Fruit fly (Drosophila melanogaster) whole organism, embryonic: ENCODE data around the gene Moca-cyp.

Experiments
- Atf3 ChIP-seq: fragments of 200-800 bp; sonication (Bioruptor generic); optimal IDR thresholded peaks from 3 replicates; lab custom pipeline; 2016; ENCODE audit warnings: missing biosample characterization, missing genetic modification characterization
- CG10209 ChIP-seq: fragments of 200-800 bp; sonication (Bioruptor generic); optimal IDR thresholded peaks from 3 replicates; lab custom pipeline; 2017; ENCODE audit warnings: missing biosample characterization, mild to moderate bottlenecking, missing genetic modification characterization, missing genetic modification reagents
- CG10543 ChIP-seq: fragments of 200-800 bp; sonication (Bioruptor generic); optimal IDR thresholded peaks from 3 replicates; lab custom pipeline; 2017; ENCODE audit warnings: missing biosample characterization, mild to moderate bottlenecking, missing genetic modification characterization, moderate library complexity
- CG10565 ChIP-seq: fragments of 200-800 bp; sonication (Bioruptor generic); optimal IDR thresholded peaks from 3 replicates; lab custom pipeline; 2016; ENCODE audit warnings: missing biosample characterization, mild to moderate bottlenecking, missing genetic modification characterization
- CG11085 ChIP-seq: fragments of 200-800 bp; sonication (Bioruptor generic); IDR thresholded peaks from 2 replicates; pipeline ENCODE4 v1.3.6; 2022; ENCODE audit warnings: missing biosample characterization, missing genetic modification characterization
- CG12155 ChIP-seq: fragments of 200-800 bp; sonication (Bioruptor generic); optimal IDR thresholded peaks from 3 replicates; lab custom pipeline; 2016; ENCODE audit warnings: missing biosample characterization, missing genetic modification characterization
- CG12219 ChIP-seq: fragments of 200-800 bp; sonication (Bioruptor generic); optimal IDR thresholded peaks from 3 replicates; lab custom pipeline; 2018; ENCODE audit warnings: missing biosample characterization, mild to moderate bottlenecking, missing genetic modification characterization
- CG13287 ChIP-seq: fragments of 200-800 bp; sonication (Bioruptor generic); IDR thresholded peaks from 2 replicates; pipeline ENCODE4 v1.3.6; 2022; ENCODE audit warnings: missing biosample characterization, missing genetic modification characterization; ENCODE audit not compliant: partially characterized antibody
- CG14441 ChIP-seq: fragments of 200-800 bp; sonication (Bioruptor generic); IDR thresholded peaks from 2 replicates; pipeline ENCODE4 v1.3.6; 2022; ENCODE audit warnings: missing biosample characterization, missing genetic modification characterization
- CG15479 ChIP-seq: fragments of 200-800 bp; sonication (Bioruptor generic); optimal IDR thresholded peaks from 3 replicates; lab custom pipeline; 2019; ENCODE audit warnings: missing biosample characterization, mild to moderate bottlenecking, missing genetic modification characterization, moderate library complexity
- CG16779 ChIP-seq: fragments of 200-800 bp; sonication (Bioruptor generic); IDR thresholded peaks from 2 replicates; pipeline ENCODE4 v1.3.6; 2022; ENCODE audit warnings: missing biosample characterization, missing genetic modification characterization
- CG17385 ChIP-seq: fragments of 200-800 bp; sonication (Bioruptor generic); optimal IDR thresholded peaks from 3 replicates; lab custom pipeline; 2018; ENCODE audit warnings: missing biosample characterization, mild to moderate bottlenecking, missing genetic modification characterization
- CG18262 ChIP-seq: fragments of 200-800 bp; optimal IDR thresholded peaks from 3 replicates; lab custom pipeline; 2019; ENCODE audit warnings: missing biosample characterization, mild to moderate bottlenecking, missing genetic modification characterization, moderate library complexity
- CG4424 ChIP-seq: fragments of 200-800 bp; sonication (Bioruptor generic); optimal IDR thresholded peaks from 3 replicates; lab custom pipeline; 2016; ENCODE audit warnings: missing biosample characterization, missing genetic modification characterization
- CG4854 ChIP-seq: fragments of 200-800 bp; sonication (Bioruptor generic); optimal IDR thresholded peaks from 2 replicates; lab custom pipeline; 2016; ENCODE audit warnings: missing biosample characterization, missing genetic modification characterization, inconsistent platforms
- CG7372 ChIP-seq: fragments of 200-800 bp; sonication (Bioruptor generic); IDR thresholded peaks from 2 replicates; pipeline ENCODE4 v1.3.6; 2022; ENCODE audit warnings: missing biosample characterization, missing genetic modification characterization
- CG7556 ChIP-seq: fragments of 200-800 bp; sonication (Bioruptor generic); optimal IDR thresholded peaks from 2 replicates; lab custom pipeline; 2017; ENCODE audit warnings: missing biosample characterization, mild to moderate bottlenecking, missing genetic modification characterization
- CG8924 ChIP-seq: fragments of 200-800 bp; optimal IDR thresholded peaks from 3 replicates; lab custom pipeline; 2019; ENCODE audit warnings: missing biosample characterization, mild to moderate bottlenecking, missing genetic modification characterization, moderate library complexity
- CG9932 ChIP-seq: fragments of 200-800 bp; sonication (Bioruptor generic); IDR thresholded peaks from 2 replicates; pipeline ENCODE4 v1.3.6; 2022; ENCODE audit warnings: missing biosample characterization, missing genetic modification characterization
- Dbx ChIP-seq: fragments of 200-800 bp; sonication (Bioruptor generic); IDR thresholded peaks from 3 replicates; pipeline ENCODE4 v1.3.6; 2022; ENCODE audit warnings: missing biosample characterization, missing genetic modification characterization
- Dip2 ChIP-seq: fragments of 200-800 bp; sonication (Bioruptor generic); IDR thresholded peaks from 2 replicates; pipeline ENCODE4 v1.3.6; 2022; ENCODE audit warnings: missing biosample characterization, missing genetic modification characterization
- Dp ChIP-seq: fragments of 200-800 bp; sonication (Bioruptor generic); optimal IDR thresholded peaks from 2 replicates; lab custom pipeline; 2018; ENCODE audit warnings: missing biosample characterization, mild to moderate bottlenecking, missing genetic modification characterization, moderate library complexity
- Elba2 ChIP-seq: fragments of 200-800 bp; sonication (Bioruptor generic); optimal IDR thresholded peaks from 3 replicates; lab custom pipeline; 2016; ENCODE audit warnings: missing biosample characterization, missing genetic modification characterization
- Fer1 ChIP-seq: fragments of 200-800 bp; sonication (Bioruptor generic); optimal IDR thresholded peaks from 2 replicates; lab custom pipeline; 2017; ENCODE audit warnings: missing biosample characterization, mild to moderate bottlenecking, missing genetic modification characterization
- Hand ChIP-seq: fragments of 200-800 bp; sonication (Bioruptor generic); optimal IDR thresholded peaks from 2 replicates; lab custom pipeline; 2017; ENCODE audit warnings: mild to moderate bottlenecking, missing biosample characterization, missing genetic modification reagents, missing genetic modification characterization
- Hmx ChIP-seq: fragments of 200-800 bp; sonication (Bioruptor generic); optimal IDR thresholded peaks from 2 replicates; lab custom pipeline; 2016; ENCODE audit warnings: missing biosample characterization, missing genetic modification characterization
- Myb ChIP-seq: fragments of 200-800 bp; sonication (Bioruptor generic); optimal IDR thresholded peaks from 2 replicates; lab custom pipeline; 2016; ENCODE audit warnings: missing biosample characterization, missing genetic modification characterization
- TFAM ChIP-seq: fragments of 200-800 bp; sonication (Bioruptor generic); optimal IDR thresholded peaks from 2 replicates; lab custom pipeline; 2017; ENCODE audit warnings: missing biosample characterization, missing genetic modification characterization, inconsistent platforms
- aop ChIP-seq: fragments of 200-800 bp; sonication (Bioruptor generic); IDR thresholded peaks from 2 replicates; pipeline ENCODE4 v1.3.6; 2022; ENCODE audit warnings: missing biosample characterization, missing genetic modification characterization
- bsh ChIP-seq, 2 experiments: fragments of 200-800 bp; sonication (Bioruptor generic); optimal IDR thresholded peaks; 2 replicates each; lab custom pipeline; 2017 to 2018; ENCODE audit warnings: mild to moderate bottlenecking in 2 of 2, missing biosample characterization in 2 of 2, missing genetic modification characterization in 2 of 2, moderate library complexity in 1 of 2
- cad ChIP-seq: fragments of >200 bp; optimal IDR thresholded peaks from 2 replicates; lab custom pipeline; 2017; ENCODE audit warnings: missing biosample characterization, missing genetic modification characterization
- cg ChIP-seq: fragments of 200-800 bp; sonication (Bioruptor generic); optimal IDR thresholded peaks from 3 replicates; lab custom pipeline; 2019; ENCODE audit warnings: missing biosample characterization, mild to moderate bottlenecking, missing genetic modification characterization, moderate library complexity
- esg ChIP-seq: fragments of 200-800 bp; sonication (Bioruptor generic); conservative IDR thresholded peaks from 2 replicates; pipeline ENCODE4 v1.3.6; 2022; ENCODE audit warnings: missing biosample characterization, missing genetic modification characterization
- fd102C ChIP-seq: fragments of 200-800 bp; sonication (Bioruptor generic); optimal IDR thresholded peaks from 2 replicates; lab custom pipeline; 2018; ENCODE audit warnings: missing biosample characterization, mild to moderate bottlenecking, missing genetic modification characterization, moderate library complexity
- fd64A ChIP-seq: fragments of 200-800 bp; sonication (Bioruptor generic); optimal IDR thresholded peaks from 3 replicates; lab custom pipeline; 2018; ENCODE audit warnings: missing biosample characterization, mild to moderate bottlenecking, missing genetic modification characterization
- inv ChIP-seq: fragments of 200-800 bp; sonication (Bioruptor generic); IDR thresholded peaks from 2 replicates; pipeline ENCODE4 v1.3.6; 2022; ENCODE audit warnings: missing biosample characterization, missing genetic modification characterization; ENCODE audit not compliant: partially characterized antibody
- jumu ChIP-seq: fragments of 200-800 bp; sonication (Bioruptor generic); optimal IDR thresholded peaks from 3 replicates; lab custom pipeline; 2016; ENCODE audit warnings: missing biosample characterization, missing genetic modification characterization
- ken ChIP-seq: fragments of 200-800 bp; sonication (Bioruptor generic); IDR thresholded peaks from 3 replicates; pipeline ENCODE4 v1.3.6; 2022; ENCODE audit warnings: missing biosample characterization, missing genetic modification characterization
- klu ChIP-seq: fragments of 200-800 bp; sonication (Bioruptor generic); IDR thresholded peaks from 2 replicates; pipeline ENCODE4 v1.3.6; 2022; ENCODE audit warnings: missing biosample characterization, missing genetic modification characterization
- knrl ChIP-seq: fragments of 200-800 bp; sonication (Bioruptor generic); IDR thresholded peaks from 3 replicates; pipeline ENCODE4 v1.3.6; 2022; ENCODE audit warnings: missing biosample characterization, missing genetic modification characterization; ENCODE audit not compliant: partially characterized antibody
- mam ChIP-seq: fragments of 200-800 bp; sonication (Bioruptor generic); optimal IDR thresholded peaks from 3 replicates; lab custom pipeline; 2016; ENCODE audit warnings: missing biosample characterization, missing genetic modification characterization
- mld ChIP-seq: fragments of 200-800 bp; sonication (Bioruptor generic); IDR thresholded peaks from 3 replicates; pipeline ENCODE4 v1.3.6; 2022; ENCODE audit warnings: missing biosample characterization, missing genetic modification characterization; ENCODE audit not compliant: partially characterized antibody
- phol ChIP-seq: fragments of 200-800 bp; sonication (Bioruptor generic); optimal IDR thresholded peaks from 3 replicates; lab custom pipeline; 2018; ENCODE audit warnings: missing biosample characterization, mild to moderate bottlenecking, missing genetic modification characterization, moderate library complexity
- sna ChIP-seq: fragments of 200-800 bp; sonication (Bioruptor generic); IDR thresholded peaks from 2 replicates; pipeline ENCODE4 v1.3.6; 2022; ENCODE audit warnings: missing biosample characterization, missing genetic modification characterization; ENCODE audit not compliant: partially characterized antibody
- sob ChIP-seq: fragments of 200-800 bp; sonication (Bioruptor generic); IDR thresholded peaks from 2 replicates; pipeline ENCODE4 v1.3.6; 2022; ENCODE audit warnings: missing biosample characterization, missing genetic modification characterization
- tio ChIP-seq: fragments of 200-800 bp; sonication (Bioruptor generic); optimal IDR thresholded peaks from 2 replicates; lab custom pipeline; 2017; ENCODE audit warnings: missing biosample characterization, missing genetic modification characterization, inconsistent platforms
- usp ChIP-seq: fragments of >200 bp; optimal IDR thresholded peaks from 2 replicates; lab custom pipeline; 2017; ENCODE audit warnings: missing biosample characterization, missing genetic modification characterization
- yki ChIP-seq: fragments of >200 bp; optimal IDR thresholded peaks from 3 replicates; lab custom pipeline; 2018

The Moca-cyp gene

DNA sequence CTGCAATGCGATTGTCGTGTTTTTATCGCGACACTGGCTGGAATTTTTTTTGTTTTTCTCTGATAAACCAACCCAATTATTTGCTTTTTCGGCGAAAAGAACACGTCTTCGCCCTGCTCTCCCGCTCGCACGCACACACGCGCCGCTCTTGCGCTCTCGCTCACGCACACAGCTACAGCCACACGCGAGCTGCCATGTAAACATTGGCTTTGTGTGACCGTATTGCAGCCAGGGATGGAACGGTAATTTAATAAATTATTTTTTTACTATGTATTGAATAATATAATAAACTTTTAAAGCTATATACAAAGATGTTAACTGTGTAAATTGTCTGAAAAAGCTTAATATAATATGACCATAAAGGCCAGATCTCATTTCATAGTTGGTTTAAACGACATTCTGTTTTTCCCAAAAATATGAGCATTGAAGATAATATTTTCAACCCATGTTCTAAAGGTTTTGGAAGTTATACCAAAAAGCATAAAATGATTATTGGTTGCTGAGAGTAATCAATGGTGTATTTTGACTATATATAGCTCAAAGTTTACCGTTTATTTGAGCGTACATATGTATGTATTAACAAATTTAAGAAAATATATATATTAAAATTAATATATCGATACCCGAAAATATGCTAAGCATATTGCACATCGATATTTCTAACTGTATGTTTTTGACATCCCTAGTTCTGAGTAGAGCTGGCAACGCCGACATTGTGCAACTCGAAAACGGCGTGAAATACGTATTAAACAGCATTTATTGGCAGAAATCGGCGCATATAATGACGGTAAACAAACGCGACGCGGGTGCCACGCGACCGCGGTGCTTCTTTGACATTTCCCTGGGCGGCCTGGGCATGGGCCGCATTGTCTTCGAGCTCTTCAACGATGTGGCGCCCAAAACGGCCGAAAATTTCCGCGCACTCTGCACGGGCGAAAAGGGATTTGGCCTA, at the start of gene Moca-cyp, which contains the start of gene Gfat2 (continued):
- TF ChIP-seq inv (GFP tag; lab: Robert Waterston, UW) (peak; percentile 65), fd64A (GFP tag; lab: Kevin White, UChicago) (no peak), CG7372 (GFP tag; lab: Robert Waterston, UW) (peak; percentile 47; the same call in 1 of the 2 replicates), tio (GFP tag; lab: Kevin White, UChicago) (no peak), Elba2 (GFP tag; lab: Kevin White, UChicago) (peak; percentile 19), CG4854 (GFP tag; lab: Kevin White, UChicago) (no peak), fd102C (no peak), CG12219 (peak; percentile 36), knrl (GFP tag; lab: Robert Waterston, UW) (peak; percentile 79), klu (GFP tag; lab: Robert Waterston, UW) (no peak), Fer1 (GFP tag; lab: Kevin White, UChicago) (peak; percentile 66), Myb (no peak), Dp (GFP tag; lab: Kevin White, UChicago) (no peak), bsh (GFP tag; optimal IDR thresholded peaks at IDR 0.05; lab: Kevin White, UChicago) (peak in 1 of 2 experiments; percentile 58), CG10543 (GFP tag; lab: Kevin White, UChicago) (peak; percentile 82), CG4424 (GFP tag; lab: Kevin White, UChicago) (peak; percentile 57), mld (GFP tag; lab: Robert Waterston, UW) (0 out of 3 replicates have a peak, but pooled peaks have one; percentile 39), CG8924 (peak; percentile 80), phol (tag; lab: Kevin White, UChicago) (peak; percentile 84), sna (GFP tag; lab: Robert Waterston, UW) (peak; percentile 45; the same call in 1 of the 2 replicates), Dbx (peak; percentile 51; the same call in 1 of the 3 replicates), CG9932 (GFP tag; lab: Robert Waterston, UW) (peak; percentile 76), esg (no peak), CG16779 (GFP tag; lab: Robert Waterston, UW) (peak; percentile 18; the same call in 1 of the 2 replicates), CG10209 (GFP tag; lab: Kevin White, UChicago) (peak; percentile 73), aop (no peak), CG18262 (tag; lab: Kevin White, UChicago) (peak; percentile 69), CG12155 (GFP tag; lab: Kevin White, UChicago) (peak; percentile 33), Dip2 (GFP tag; lab: Robert Waterston, UW) (no peak), TFAM (GFP tag; lab: Kevin White, UChicago) (no peak), CG11085 (peak; percentile 45; the same call in 1 of the 2 replicates), usp (GFP tag; lab: Kevin White, UChicago) (no peak), sob (peak; percentile 74), yki (lab: Kevin White, UChicago) (no peak), jumu (GFP tag; lab: Kevin White, UChicago) (no peak), cad (GFP tag; lab: Kevin White, UChicago) (no peak), CG14441 (GFP tag; lab: Robert Waterston, UW) (peak; percentile 71), CG15479 (GFP tag; lab: Kevin White, UChicago) (peak; percentile 58), CG13287 (GFP tag; lab: Robert Waterston, UW) (peak; percentile 65), mam (GFP tag; lab: Kevin White, UChicago) (peak; percentile 0), CG17385 (GFP tag; lab: Kevin White, UChicago) (peak; percentile 54), ken (GFP tag; lab: Robert Waterston, UW) (peak; percentile 59; the same call in 2 of the 3 replicates), Atf3 (no peak), Hmx (no peak), Hand (GFP tag; lab: Kevin White, UChicago) (no peak), cg (peak; percentile 85), CG10565 (GFP tag; lab: Kevin White, UChicago) (no peak), CG7556 (GFP tag; lab: Kevin White, UChicago) (peak; percentile 44)
